Fruit fly (Drosophila melanogaster) S2 (cell line): ENCODE results near the gene CG13786.

Experiments
- CG8478 ChIP-seq: fragments of >200 bp; optimal IDR thresholded peaks from 2 replicates; lab custom pipeline; 2018
- CTCF ChIP-seq, 2 experiments: fragments of >200 bp; optimal IDR thresholded peaks; 2 replicates each; lab custom pipeline; 2018

DNA sequence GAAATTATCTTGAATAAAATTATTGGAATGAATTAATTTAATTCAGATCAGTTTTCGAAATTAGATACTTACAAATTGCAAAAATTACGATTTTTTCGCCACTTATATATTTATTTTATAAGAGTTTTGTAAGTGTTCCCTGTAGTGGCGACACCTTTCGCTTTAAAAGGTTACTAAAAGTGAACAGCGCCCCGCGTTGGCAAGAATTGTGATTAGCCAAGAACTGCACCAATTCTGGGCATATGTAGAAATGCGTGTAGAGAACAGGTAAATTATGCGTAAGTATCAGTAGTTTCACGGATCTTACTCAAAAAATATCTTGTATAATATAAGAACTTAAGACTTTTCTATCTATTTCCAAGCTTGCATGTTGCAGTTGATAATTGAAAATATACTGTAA is 28.6 kb upstream of the CG13786 start:
- TF ChIP-seq CG8478 (no peak), CTCF (optimal IDR thresholded peaks at IDR 0.05; lab: Kevin White, UChicago) (peak; percentile 93 to 99)
